Worm (Caenorhabditis elegans) whole organism, mixed stage, embryonic: ENCODE measurements around the gene unc-71.

Source experiments
- blmp-1 ChIP-seq: fragments of 150-350 bp; optimal IDR thresholded peaks from 2 replicates; lab custom pipeline; 2014; ENCODE audit warnings: missing biosample characterization, missing genetic modification characterization
- cnd-1 ChIP-seq: fragments of 200-800 bp; sonication (Bioruptor generic); optimal IDR thresholded peaks from 2 replicates; lab custom pipeline; 2018; ENCODE audit warnings: mild to moderate bottlenecking, missing genetic modification characterization, missing compliant biosample characterization
- nhr-12 ChIP-seq: fragments of 150-350 bp; optimal IDR thresholded peaks from 2 replicates; lab custom pipeline; 2014; ENCODE audit warnings: missing biosample characterization, missing genetic modification characterization
- nhr-2 ChIP-seq: fragments of 150-350 bp; optimal IDR thresholded peaks from 2 replicates; lab custom pipeline; 2014; ENCODE audit warnings: missing biosample characterization, missing genetic modification characterization
- nhr-28 ChIP-seq: fragments of 150-350 bp; optimal IDR thresholded peaks from 2 replicates; lab custom pipeline; 2014; ENCODE audit warnings: missing biosample characterization, missing genetic modification characterization
- pha-4 ChIP-seq: fragments of 150-350 bp; optimal IDR thresholded peaks from 2 replicates; lab custom pipeline; 2018; ENCODE audit warnings: missing biosample characterization, missing genetic modification reagents, missing genetic modification characterization
- sem-2 ChIP-seq: fragments of 200-800 bp; sonication (Bioruptor generic); optimal IDR thresholded peaks from 2 replicates; lab custom pipeline; 2018; ENCODE audit warnings: mild to moderate bottlenecking, missing genetic modification characterization, missing compliant biosample characterization
- snpc-4 ChIP-seq: fragments of 150-350 bp; optimal IDR thresholded peaks from 2 replicates; lab custom pipeline; 2014; ENCODE audit warnings: missing biosample characterization, missing genetic modification characterization
- ztf-11 ChIP-seq: fragments of 150-350 bp; optimal IDR thresholded peaks from 2 replicates; lab custom pipeline; 2014; ENCODE audit warnings: missing biosample characterization, missing genetic modification characterization

- TF ChIP-seq nhr-2 (tag; lab: Kevin White, UChicago) (no peak), sem-2 (GFP tag; lab: Kevin White, UChicago) (no peak), snpc-4 (tag; lab: Kevin White, UChicago) (no peak), nhr-12 (tag; lab: Kevin White, UChicago) (no peak), nhr-28 (tag; lab: Kevin White, UChicago) (no peak), pha-4 (tag; lab: Kevin White, UChicago) (no peak), ztf-11 (tag; lab: Kevin White, UChicago) (no peak), blmp-1 (tag; lab: Kevin White, UChicago) (no peak), cnd-1 (tag; lab: Kevin White, UChicago) (no peak)
Measured at ce11 chrIII:12875653-12876052, 15.9 kb downstream of the unc-71 start.
